Fruit fly (Drosophila melanogaster) whole organism, embryonic: ENCODE results near the gene CtBP.
A peak's percentile ranks its signal among the peaks of the same experiment; 100 is the strongest.

Source experiments
- Antp ChIP-seq: fragments of 200-800 bp; sonication (Bioruptor generic); optimal IDR thresholded peaks from 3 replicates; lab custom pipeline; 2016; ENCODE audit warnings: missing biosample characterization, missing genetic modification characterization
- Asciz ChIP-seq: fragments of 200-800 bp; sonication (Bioruptor generic); optimal IDR thresholded peaks from 2 replicates; lab custom pipeline; 2017; ENCODE audit warnings: missing biosample characterization, mild to moderate bottlenecking, missing genetic modification characterization, missing genetic modification reagents
- Atf-2 ChIP-seq: fragments of 200-800 bp; sonication (Bioruptor generic); optimal IDR thresholded peaks from 2 replicates; lab custom pipeline; 2016; ENCODE audit warnings: missing biosample characterization, missing genetic modification characterization
- Awh ChIP-seq: fragments of 200-800 bp; sonication (Bioruptor generic); IDR thresholded peaks from 2 replicates; pipeline ENCODE4, ENCODE4 v1.3.6; 2022; ENCODE audit warnings: missing biosample characterization, missing genetic modification characterization
- Bteb2 ChIP-seq: fragments of 200-800 bp; sonication (Bioruptor generic); optimal IDR thresholded peaks from 2 replicates; lab custom pipeline; 2016; ENCODE audit warnings: missing biosample characterization, missing genetic modification characterization
- CG10147 ChIP-seq: fragments of 200-800 bp; sonication (Bioruptor generic); optimal IDR thresholded peaks from 2 replicates; lab custom pipeline; 2019; ENCODE audit warnings: missing biosample characterization, mild to moderate bottlenecking, missing genetic modification characterization, moderate library complexity
- CG10959 ChIP-seq: fragments of 200-800 bp; sonication (Bioruptor generic); IDR thresholded peaks from 2 replicates; pipeline ENCODE4 v1.3.6; 2022; ENCODE audit warnings: missing biosample characterization, missing genetic modification characterization
- CG11398 ChIP-seq: fragments of 200-800 bp; sonication (Bioruptor generic); optimal IDR thresholded peaks from 2 replicates; lab custom pipeline; 2016; ENCODE audit warnings: missing biosample characterization, missing genetic modification characterization
- CG12155 ChIP-seq: fragments of 200-800 bp; sonication (Bioruptor generic); optimal IDR thresholded peaks from 3 replicates; lab custom pipeline; 2016; ENCODE audit warnings: missing biosample characterization, missing genetic modification characterization
- CG12391 ChIP-seq: fragments of 200-800 bp; sonication (Bioruptor generic); optimal IDR thresholded peaks from 3 replicates; lab custom pipeline; 2018; ENCODE audit warnings: missing biosample characterization, mild to moderate bottlenecking, missing genetic modification characterization, moderate library complexity
- CG12769 ChIP-seq: fragments of 200-800 bp; sonication (Bioruptor generic); optimal IDR thresholded peaks from 2 replicates; lab custom pipeline; 2019; ENCODE audit warnings: missing biosample characterization, mild to moderate bottlenecking, missing genetic modification characterization, moderate library complexity
- CG15011 ChIP-seq: fragments of 200-800 bp; sonication (Bioruptor generic); optimal IDR thresholded peaks from 3 replicates; lab custom pipeline; 2018; ENCODE audit warnings: missing biosample characterization, mild to moderate bottlenecking, missing genetic modification characterization
- CG15073 ChIP-seq: fragments of 200-800 bp; sonication (Bioruptor generic); optimal IDR thresholded peaks from 2 replicates; lab custom pipeline; 2016; ENCODE audit warnings: missing biosample characterization, missing genetic modification characterization
- CG16813 ChIP-seq: fragments of 200-800 bp; sonication (Bioruptor generic); IDR thresholded peaks from 3 replicates; pipeline ENCODE4 v1.3.6; 2022; ENCODE audit warnings: missing biosample characterization, missing genetic modification characterization; ENCODE audit not compliant: partially characterized antibody
- CG17186 ChIP-seq: fragments of 200-800 bp; sonication (Bioruptor generic); optimal IDR thresholded peaks from 3 replicates; lab custom pipeline; 2017; ENCODE audit warnings: missing biosample characterization, missing genetic modification reagents, missing genetic modification characterization
- CG17802 ChIP-seq: fragments of 200-800 bp; sonication (Bioruptor generic); optimal IDR thresholded peaks from 2 replicates; lab custom pipeline; 2018; ENCODE audit warnings: missing biosample characterization, mild to moderate bottlenecking, missing genetic modification characterization, moderate library complexity
- CG18476 ChIP-seq: fragments of 200-800 bp; sonication (Bioruptor generic); optimal IDR thresholded peaks from 2 replicates; lab custom pipeline; 2016; ENCODE audit warnings: missing biosample characterization, mild to moderate bottlenecking, missing genetic modification characterization
- CG2129 ChIP-seq: fragments of 200-800 bp; sonication (Bioruptor generic); IDR thresholded peaks from 2 replicates; pipeline ENCODE4 v1.3.6; 2022; ENCODE audit warnings: missing biosample characterization, missing genetic modification characterization; ENCODE audit not compliant: partially characterized antibody
- CG32767 ChIP-seq: fragments of 200-800 bp; sonication (Bioruptor generic); IDR thresholded peaks from 2 replicates; pipeline ENCODE4 v1.3.6; 2022; ENCODE audit warnings: missing biosample characterization, missing genetic modification characterization
- CG3407 ChIP-seq: fragments of 200-800 bp; sonication (Bioruptor generic); optimal IDR thresholded peaks from 2 replicates; lab custom pipeline; 2018; ENCODE audit warnings: missing biosample characterization, mild to moderate bottlenecking, missing genetic modification characterization
- CG4820 ChIP-seq: fragments of 200-800 bp; sonication (Bioruptor generic); optimal IDR thresholded peaks from 3 replicates; lab custom pipeline; 2016; ENCODE audit warnings: missing biosample characterization, missing genetic modification characterization
- CG6254 ChIP-seq: fragments of 200-800 bp; sonication (Bioruptor generic); optimal IDR thresholded peaks from 3 replicates; lab custom pipeline; 2017; ENCODE audit warnings: mild to moderate bottlenecking, missing biosample characterization, missing genetic modification reagents, missing genetic modification characterization
- CG6683 ChIP-seq: fragments of 200-800 bp; sonication (Bioruptor generic); optimal IDR thresholded peaks from 2 replicates; lab custom pipeline; 2017; ENCODE audit warnings: missing biosample characterization, mild to moderate bottlenecking, missing genetic modification characterization, missing genetic modification reagents
- CG6689 ChIP-seq: fragments of 200-800 bp; sonication (Bioruptor generic); IDR thresholded peaks from 2 replicates; pipeline ENCODE4 v1.3.6; 2022; ENCODE audit warnings: missing biosample characterization, missing genetic modification characterization
- CG6791 ChIP-seq: fragments of 200-800 bp; sonication (Bioruptor generic); IDR thresholded peaks from 3 replicates; pipeline ENCODE4 v1.3.6; 2022; ENCODE audit warnings: missing biosample characterization, missing genetic modification characterization; ENCODE audit not compliant: partially characterized antibody
- CG8290 ChIP-seq, 3 experiments: fragments of 200-800 bp; sonication (Bioruptor generic); optimal IDR thresholded peaks; 2 replicates each; lab custom pipeline; 2016 to 2019; ENCODE audit warnings: missing biosample characterization in 3 of 3, missing genetic modification characterization in 3 of 3, mild to moderate bottlenecking in 2 of 3, moderate library complexity in 1 of 3
- CkIIα-i1 ChIP-seq: fragments of 200-800 bp; sonication (Bioruptor generic); IDR thresholded peaks from 2 replicates; pipeline ENCODE4 v1.3.6; 2022; ENCODE audit warnings: missing biosample characterization, missing genetic modification characterization
- D19B ChIP-seq: fragments of 200-800 bp; sonication (Bioruptor generic); optimal IDR thresholded peaks from 2 replicates; lab custom pipeline; 2017; ENCODE audit warnings: missing biosample characterization, mild to moderate bottlenecking, missing genetic modification characterization
- Dad ChIP-seq: fragments of 200-800 bp; sonication (Bioruptor generic); optimal IDR thresholded peaks from 3 replicates; lab custom pipeline; 2016; ENCODE audit warnings: missing biosample characterization, missing genetic modification characterization
- Fer2 ChIP-seq: fragments of 200-800 bp; sonication (Bioruptor generic); optimal IDR thresholded peaks from 2 replicates; lab custom pipeline; 2018; ENCODE audit warnings: missing biosample characterization, mild to moderate bottlenecking, missing genetic modification characterization, moderate library complexity
- Gug ChIP-seq: fragments of 200-800 bp; sonication (Bioruptor generic); IDR thresholded peaks from 4 replicates; pipeline ENCODE4 v1.3.6; 2022; ENCODE audit warnings: missing biosample characterization, missing genetic modification characterization
- Lim3 ChIP-seq: fragments of 200-800 bp; sonication (Bioruptor generic); IDR thresholded peaks from 2 replicates; pipeline ENCODE4 v1.3.6; 2022; ENCODE audit warnings: missing biosample characterization, missing genetic modification characterization
- MBD-R2 ChIP-seq: fragments of 200-800 bp; sonication (Bioruptor generic); IDR thresholded peaks from 2 replicates; pipeline ENCODE4 v1.3.6; 2022; ENCODE audit warnings: missing biosample characterization, missing genetic modification characterization
- NFAT ChIP-seq: fragments of 200-800 bp; sonication (Bioruptor generic); IDR thresholded peaks from 2 replicates; pipeline ENCODE4 v1.3.6; 2022; ENCODE audit warnings: missing biosample characterization, missing genetic modification characterization
- Nf-YB ChIP-seq: fragments of 200-800 bp; sonication (Bioruptor generic); optimal IDR thresholded peaks from 3 replicates; lab custom pipeline; 2019; ENCODE audit warnings: missing biosample characterization, mild to moderate bottlenecking, missing genetic modification characterization, moderate library complexity
- Rfx ChIP-seq: fragments of 200-800 bp; sonication (Bioruptor generic); IDR thresholded peaks from 2 replicates; pipeline ENCODE4 v1.3.6; 2022; ENCODE audit warnings: missing biosample characterization, missing genetic modification characterization
- Taf1 ChIP-seq: fragments of 200-800 bp; sonication (Bioruptor generic); IDR thresholded peaks from 2 replicates; pipeline ENCODE4 v1.3.6; 2022; ENCODE audit warnings: missing biosample characterization, missing genetic modification characterization
- amos ChIP-seq: fragments of 200-800 bp; sonication (Bioruptor generic); IDR thresholded peaks from 2 replicates; pipeline ENCODE4 v1.3.6; 2022; ENCODE audit warnings: missing biosample characterization, missing genetic modification characterization; ENCODE audit not compliant: partially characterized antibody
- cato ChIP-seq: fragments of 200-800 bp; sonication (Bioruptor generic); optimal IDR thresholded peaks from 2 replicates; lab custom pipeline; 2016; ENCODE audit warnings: missing biosample characterization, missing genetic modification characterization, borderline replicate concordance
- en ChIP-seq: fragments of 200-800 bp; sonication (Bioruptor generic); optimal IDR thresholded peaks from 2 replicates; lab custom pipeline; 2016; ENCODE audit warnings: missing biosample characterization, missing genetic modification characterization
- fd64A ChIP-seq: fragments of 200-800 bp; sonication (Bioruptor generic); optimal IDR thresholded peaks from 3 replicates; lab custom pipeline; 2018; ENCODE audit warnings: missing biosample characterization, mild to moderate bottlenecking, missing genetic modification characterization
- fu2 ChIP-seq: fragments of 200-800 bp; sonication (Bioruptor generic); optimal IDR thresholded peaks from 2 replicates; lab custom pipeline; 2016; ENCODE audit warnings: missing biosample characterization, missing genetic modification characterization
- gcm ChIP-seq: fragments of 200-800 bp; sonication (Bioruptor generic); optimal IDR thresholded peaks from 2 replicates; lab custom pipeline; 2019; ENCODE audit warnings: missing biosample characterization, mild to moderate bottlenecking, missing genetic modification characterization, moderate library complexity
- lov ChIP-seq, 2 experiments: fragments of 200-800 bp in 1 of 2; fragments of >200 bp in 1 of 2; sonication (Bioruptor generic) in 1 of 2; IDR thresholded peaks in 1 of 2; optimal IDR thresholded peaks in 1 of 2; 2 replicates in 1 of 2; 3 replicates in 1 of 2; pipeline versions ENCODE4 v1.3.6 to Lab custom; 2017 to 2022; ENCODE audit warnings: missing biosample characterization in 1 of 2, missing genetic modification characterization in 1 of 2
- oc ChIP-seq: fragments of 200-800 bp; sonication (Bioruptor generic); optimal IDR thresholded peaks from 2 replicates; lab custom pipeline; 2018; ENCODE audit warnings: missing biosample characterization, mild to moderate bottlenecking, missing genetic modification characterization, moderate library complexity
- pzg ChIP-seq: fragments of 200-800 bp; sonication (Bioruptor generic); optimal IDR thresholded peaks from 3 replicates; lab custom pipeline; 2018; ENCODE audit warnings: missing biosample characterization, mild to moderate bottlenecking, missing genetic modification characterization, moderate library complexity
- ranshi ChIP-seq: fragments of 200-800 bp; sonication (Bioruptor generic); IDR thresholded peaks from 2 replicates; pipeline ENCODE4 v1.3.6; 2022; ENCODE audit warnings: missing biosample characterization, missing genetic modification characterization
- slou ChIP-seq: fragments of 200-800 bp; sonication (Bioruptor generic); optimal IDR thresholded peaks from 3 replicates; lab custom pipeline; 2016; ENCODE audit warnings: missing biosample characterization, missing genetic modification characterization
- zfh1 ChIP-seq: fragments of 200-800 bp; sonication (Bioruptor generic); IDR thresholded peaks from 3 replicates; pipeline ENCODE4 v1.3.6; 2022; ENCODE audit warnings: missing biosample characterization, missing genetic modification characterization

CtBP gene

DNA sequence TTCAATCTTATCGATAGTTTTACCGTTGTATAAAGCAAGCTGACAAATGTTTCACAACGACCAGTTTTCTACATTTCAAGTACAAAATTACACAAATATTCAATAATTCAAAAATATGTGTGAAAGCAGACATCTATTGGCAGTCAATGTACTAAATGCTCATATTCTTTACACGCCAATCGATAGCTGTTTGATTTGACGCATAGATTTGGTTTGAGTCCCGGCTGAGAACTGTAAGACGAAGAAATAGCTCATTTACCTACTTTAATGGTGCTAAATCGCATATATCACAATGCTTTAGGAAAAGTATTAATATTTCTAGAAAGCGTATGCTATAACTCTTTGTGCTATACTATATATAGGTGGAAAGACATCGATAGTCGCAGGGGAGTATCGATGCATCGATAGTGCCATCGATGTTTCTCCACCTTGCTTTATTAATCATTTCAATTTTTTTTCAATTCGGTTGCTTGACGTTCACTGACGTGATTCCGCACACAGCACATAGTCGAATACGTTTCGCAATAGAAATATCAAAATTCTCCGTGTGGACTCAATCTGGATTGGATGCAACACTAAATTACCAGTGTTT, 30.7 kb upstream of the CtBP start, which contains the start of gene Paip2 (continued):
- TF ChIP-seq fd64A (GFP tag; lab: Kevin White, UChicago) (no peak), NFAT (GFP tag; lab: Robert Waterston, UW) (no peak), Fer2 (tag; lab: Kevin White, UChicago) (no peak), Rfx (GFP tag; lab: Robert Waterston, UW) (0 out of 2 replicates have a peak, but pooled peaks have one; percentile 23), CG16813 (GFP tag; lab: Robert Waterston, UW) (peak; percentile 99), oc (tag; lab: Kevin White, UChicago) (no peak), CG2129 (peak; percentile 97), CG4820 (GFP tag; lab: Kevin White, UChicago) (no peak), CG17186 (peak; percentile 67), CG6683 (GFP tag; lab: Kevin White, UChicago) (no peak), Gug (GFP tag; lab: Robert Waterston, UW) (no peak), slou (GFP tag; lab: Kevin White, UChicago) (no peak), Bteb2 (GFP tag; lab: Kevin White, UChicago) (no peak), MBD-R2 (GFP tag; lab: Robert Waterston, UW) (no peak; the same call in 1 of the 2 replicates), CG12769 (peak; percentile 24), CG8290 (GFP tag; optimal IDR thresholded peaks at IDR 0.05; lab: Kevin White, UChicago) (no peak), CG8290 (tag; optimal IDR thresholded peaks at IDR 0.05; lab: Kevin White, UChicago) (peak in 1 of 2 experiments; percentile 38), ranshi (GFP tag; lab: Robert Waterston, UW) (no peak), CG15011 (GFP tag; lab: Kevin White, UChicago) (no peak), Asciz (GFP tag; lab: Kevin White, UChicago) (no peak), CG11398 (GFP tag; lab: Kevin White, UChicago) (no peak), Atf-2 (GFP tag; lab: Kevin White, UChicago) (no peak), gcm (GFP tag; lab: Kevin White, UChicago) (no peak), CG32767 (GFP tag; lab: Robert Waterston, UW) (no peak), en (GFP tag; lab: Kevin White, UChicago) (no peak), Nf-YB (no peak), fu2 (GFP tag; lab: Kevin White, UChicago) (no peak), CG10959 (no peak), cato (GFP tag; lab: Kevin White, UChicago) (no peak), CG17802 (no peak), Awh (GFP tag; lab: Robert Waterston, UW) (no peak), CG3407 (GFP tag; lab: Kevin White, UChicago) (no peak), Antp (no peak), CG15073 (GFP tag; lab: Kevin White, UChicago) (no peak), Dad (peak; percentile 35), CG6689 (GFP tag; lab: Robert Waterston, UW) (no peak), D19B (GFP tag; lab: Kevin White, UChicago) (no peak), CG10147 (GFP tag; lab: Kevin White, UChicago) (peak; percentile 40), CkIIα-i1 (GFP tag; lab: Robert Waterston, UW) (no peak), CG18476 (GFP tag; lab: Kevin White, UChicago) (no peak), amos (GFP tag; lab: Robert Waterston, UW) (peak; percentile 95), CG6254 (GFP tag; lab: Kevin White, UChicago) (no peak), zfh1 (no peak), CG6791 (GFP tag; lab: Robert Waterston, UW) (peak; percentile 97), CG12155 (GFP tag; lab: Kevin White, UChicago) (peak; percentile 9), lov (optimal IDR thresholded peaks at IDR 0.05; lab: Kevin White, UChicago) (no peak), lov (GFP tag; IDR thresholded peaks at IDR 0.05; lab: Robert Waterston, UW) (no peak), Taf1 (no peak), Lim3 (no peak), pzg (GFP tag; lab: Kevin White, UChicago) (peak; percentile 87), CG12391 (peak; percentile 40)
